In genomic region chrX:10737422-10738150, dm6 we compare ENCODE assay signal across 1 fruit fly cellular context.
TF ChIP-seq lines count a peak whose summit lies in the region.

No protein-coding gene starts in this region.

TF ChIP-seq in whole organism, embryonic, 481 proteins besides CTCF, POLR2A, EP300 and RAD21 (continued from another document and continues in another):
- TF ChIP-seq NfI (GFP tag; optimal IDR thresholded peaks at IDR 0.05; lab: Kevin White, UChicago), result peak; percentile 87
- TF ChIP-seq HmgZ (tag; optimal IDR thresholded peaks at IDR 0.05; lab: Kevin White, UChicago), result peak; percentile 83
- peak; percentile 80 for TF ChIP-seq CG30431 (GFP tag; optimal IDR thresholded peaks at IDR 0.05; lab: Kevin White, UChicago)
- peak; percentile 60 for TF ChIP-seq Bteb2 (GFP tag; optimal IDR thresholded peaks at IDR 0.05; lab: Kevin White, UChicago)
- no peak for TF ChIP-seq lbe (GFP tag; optimal IDR thresholded peaks at IDR 0.05; lab: Kevin White, UChicago)
- no peak for TF ChIP-seq dan (GFP tag; IDR thresholded peaks at IDR 0.05; lab: Robert Waterston, UW)
- TF ChIP-seq bbx (GFP tag; IDR thresholded peaks at IDR 0.05; lab: Robert Waterston, UW; ENCODE audit: partially characterized antibody), result no peak
- peak; percentile 92 for TF ChIP-seq CG18262 (tag; optimal IDR thresholded peaks at IDR 0.05; lab: Kevin White, UChicago)
- TF ChIP-seq nom (GFP tag; optimal IDR thresholded peaks at IDR 0.05; lab: Kevin White, UChicago), result no peak
- TF ChIP-seq Dad (GFP tag; optimal IDR thresholded peaks at IDR 0.05; lab: Kevin White, UChicago), result peak; percentile 91
- no peak; the same call in 1 of the 2 replicates for TF ChIP-seq Gsc (GFP tag; IDR thresholded peaks at IDR 0.05; lab: Robert Waterston, UW)
- peak; percentile 27 for TF ChIP-seq CG17912 (GFP tag; optimal IDR thresholded peaks at IDR 0.05; lab: Kevin White, UChicago)
- TF ChIP-seq CG11723 (GFP tag; optimal IDR thresholded peaks at IDR 0.05; lab: Kevin White, UChicago), result peak; percentile 65
- TF ChIP-seq knrl (GFP tag; IDR thresholded peaks at IDR 0.05; lab: Robert Waterston, UW; ENCODE audit: partially characterized antibody), result no peak
- peak; percentile 79 for TF ChIP-seq CG6254 (GFP tag; optimal IDR thresholded peaks at IDR 0.05; lab: Kevin White, UChicago)
- peak; percentile 39 for TF ChIP-seq CG4328 (GFP tag; optimal IDR thresholded peaks at IDR 0.05; lab: Kevin White, UChicago)
- TF ChIP-seq CG11560 (tag; IDR thresholded peaks at IDR 0.05; lab: Robert Waterston, UW), result peak; percentile 58; the same call in 1 of the 3 replicates
- no peak for TF ChIP-seq corto (GFP tag; optimal IDR thresholded peaks at IDR 0.05; lab: Kevin White, UChicago)
- peak; percentile 83 for TF ChIP-seq fu2 (GFP tag; optimal IDR thresholded peaks at IDR 0.05; lab: Kevin White, UChicago)
- TF ChIP-seq seq (GFP tag; IDR thresholded peaks at IDR 0.05; lab: Robert Waterston, UW), result peak; percentile 80
- TF ChIP-seq Meics (GFP tag; optimal IDR thresholded peaks at IDR 0.05; lab: Kevin White, UChicago), result peak; percentile 86
- TF ChIP-seq CG13123 (GFP tag; optimal IDR thresholded peaks at IDR 0.05; lab: Kevin White, UChicago), result peak; percentile 13
- no peak for TF ChIP-seq Kr (GFP tag; optimal IDR thresholded peaks at IDR 0.05; lab: Kevin White, UChicago)
- peak; percentile 78 for TF ChIP-seq CG6854 (GFP tag; optimal IDR thresholded peaks at IDR 0.05; lab: Kevin White, UChicago)
- peak; percentile 81 for TF ChIP-seq tx (GFP tag; optimal IDR thresholded peaks at IDR 0.05; lab: Kevin White, UChicago)
- peak; percentile 93 for TF ChIP-seq CG12071 (GFP tag; optimal IDR thresholded peaks at IDR 0.05; lab: Kevin White, UChicago)
- no peak for TF ChIP-seq CG15696 (tag; optimal IDR thresholded peaks at IDR 0.05; lab: Kevin White, UChicago)
- peak; percentile 35 for TF ChIP-seq TFAM (GFP tag; optimal IDR thresholded peaks at IDR 0.05; lab: Kevin White, UChicago)
- TF ChIP-seq CG5953 (GFP tag; IDR thresholded peaks at IDR 0.05; lab: Robert Waterston, UW), result peak; percentile 78
- TF ChIP-seq Taf1 (GFP tag; IDR thresholded peaks at IDR 0.05; lab: Robert Waterston, UW), result peak; percentile 60; the same call in 1 of the 2 replicates
- peak; percentile 85 for TF ChIP-seq lmd (GFP tag; IDR thresholded peaks at IDR 0.05; lab: Robert Waterston, UW)
- TF ChIP-seq CG12299 (tag; optimal IDR thresholded peaks at IDR 0.05; lab: Kevin White, UChicago), result peak; percentile 69
- TF ChIP-seq vvl (GFP tag; IDR thresholded peaks at IDR 0.05; lab: Robert Waterston, UW), result peak; percentile 96
- TF ChIP-seq tll (GFP tag; optimal IDR thresholded peaks at IDR 0.05; lab: Kevin White, UChicago), result no peak
- peak; percentile 81 for TF ChIP-seq nau (GFP tag; optimal IDR thresholded peaks at IDR 0.05; lab: Kevin White, UChicago)
- peak; percentile 70 for TF ChIP-seq CG9215 (GFP tag; IDR thresholded peaks at IDR 0.05; lab: Robert Waterston, UW)
- peak; percentile 88 for TF ChIP-seq CG11504 (tag; optimal IDR thresholded peaks at IDR 0.05; lab: Kevin White, UChicago)
- TF ChIP-seq pzg (GFP tag; optimal IDR thresholded peaks at IDR 0.05; lab: Kevin White, UChicago), result peak; percentile 2
- TF ChIP-seq CG3847 (GFP tag; IDR thresholded peaks at IDR 0.05; lab: Robert Waterston, UW), result peak; percentile 70
- no peak for TF ChIP-seq Sin3A (optimal IDR thresholded peaks at IDR 0.05; lab: Kevin White, UChicago)
- TF ChIP-seq CG16815 (GFP tag; optimal IDR thresholded peaks at IDR 0.05; lab: Kevin White, UChicago), result peak; percentile 67
- TF ChIP-seq NFAT (GFP tag; IDR thresholded peaks at IDR 0.05; lab: Robert Waterston, UW), result peak; percentile 60
- TF ChIP-seq Hr3 (GFP tag; optimal IDR thresholded peaks at IDR 0.05; lab: Kevin White, UChicago), result peak; percentile 79
- peak; percentile 82 for TF ChIP-seq CG6689 (GFP tag; IDR thresholded peaks at IDR 0.05; lab: Robert Waterston, UW)
- peak; percentile 48 for TF ChIP-seq CG6765 (GFP tag; optimal IDR thresholded peaks at IDR 0.05; lab: Kevin White, UChicago)
- no peak for TF ChIP-seq Opbp (GFP tag; IDR thresholded peaks at IDR 0.05; lab: Robert Waterston, UW; ENCODE audit: partially characterized antibody)
- TF ChIP-seq Sry-β (GFP tag; optimal IDR thresholded peaks at IDR 0.05; lab: Kevin White, UChicago), result peak; percentile 36
- TF ChIP-seq da (GFP tag; optimal IDR thresholded peaks at IDR 0.05; lab: Kevin White, UChicago), result peak; percentile 57
- TF ChIP-seq CG10543 (GFP tag; optimal IDR thresholded peaks at IDR 0.05; lab: Kevin White, UChicago), result peak; percentile 61
- peak; percentile 84 for TF ChIP-seq tgo (GFP tag; IDR thresholded peaks at IDR 0.05; lab: Robert Waterston, UW)
- peak; percentile 29 for TF ChIP-seq CG33557 (GFP tag; optimal IDR thresholded peaks at IDR 0.05; lab: Kevin White, UChicago)
- TF ChIP-seq eve (GFP tag; optimal IDR thresholded peaks at IDR 0.05; lab: Kevin White, UChicago), result peak in 1 of 2 experiments; percentile 97
- peak; percentile 81 for TF ChIP-seq CG4730 (GFP tag; IDR thresholded peaks at IDR 0.05; lab: Robert Waterston, UW)
- peak; percentile 30 for TF ChIP-seq CG9876 (GFP tag; optimal IDR thresholded peaks at IDR 0.05; lab: Kevin White, UChicago)
- TF ChIP-seq cato (GFP tag; optimal IDR thresholded peaks at IDR 0.05; lab: Kevin White, UChicago; ENCODE audit: borderline replicate concordance), result peak; percentile 40
- no peak for TF ChIP-seq Dll (GFP tag; IDR thresholded peaks at IDR 0.05; lab: Robert Waterston, UW; ENCODE audit: partially characterized antibody)
- TF ChIP-seq Max (GFP tag; optimal IDR thresholded peaks at IDR 0.05; lab: Kevin White, UChicago), result peak; percentile 47
- TF ChIP-seq HHEX (GFP tag; optimal IDR thresholded peaks at IDR 0.05; lab: Kevin White, UChicago), result peak; percentile 89
- peak; percentile 49 for TF ChIP-seq Sry-δ (GFP tag; optimal IDR thresholded peaks at IDR 0.05; lab: Kevin White, UChicago)
- TF ChIP-seq Six4 (GFP tag; optimal IDR thresholded peaks at IDR 0.05; lab: Kevin White, UChicago), result peak; percentile 34
- TF ChIP-seq cas (GFP tag; IDR thresholded peaks at IDR 0.05; lab: Robert Waterston, UW), result no peak
- TF ChIP-seq hb (GFP tag; IDR thresholded peaks at IDR 0.05; lab: Robert Waterston, UW; ENCODE audit: partially characterized antibody), result no peak
- peak; percentile 97 for TF ChIP-seq Ets65A (GFP tag; lab: Kevin White, UChicago)
- TF ChIP-seq gce (GFP tag; IDR thresholded peaks at IDR 0.05; lab: Robert Waterston, UW), result peak; percentile 86
- peak; percentile 82; the same call in 1 of the 2 replicates for TF ChIP-seq ranshi (GFP tag; IDR thresholded peaks at IDR 0.05; lab: Robert Waterston, UW)
- TF ChIP-seq tio (GFP tag; optimal IDR thresholded peaks at IDR 0.05; lab: Kevin White, UChicago), result no peak
- peak; percentile 61 for TF ChIP-seq B-H2 (GFP tag; optimal IDR thresholded peaks at IDR 0.05; lab: Kevin White, UChicago)
- TF ChIP-seq CG12219 (GFP tag; optimal IDR thresholded peaks at IDR 0.05; lab: Kevin White, UChicago), result peak; percentile 84
- TF ChIP-seq grn (GFP tag; optimal IDR thresholded peaks at IDR 0.05; lab: Kevin White, UChicago), result no peak
- no peak for TF ChIP-seq yki (optimal IDR thresholded peaks at IDR 0.05; lab: Kevin White, UChicago)
- peak; percentile 4 for TF ChIP-seq HmgD (GFP tag; optimal IDR thresholded peaks at IDR 0.05; lab: Kevin White, UChicago)
- peak; percentile 74 for TF ChIP-seq MTF-1 (GFP tag; optimal IDR thresholded peaks at IDR 0.05; lab: Kevin White, UChicago; ENCODE audit: borderline replicate concordance)
- TF ChIP-seq dm (GFP tag; optimal IDR thresholded peaks at IDR 0.05; lab: Kevin White, UChicago), result peak; percentile 71
- peak; percentile 88 for TF ChIP-seq CG17361 (GFP tag; IDR thresholded peaks at IDR 0.05; lab: Robert Waterston, UW)
- peak; percentile 71 for TF ChIP-seq sqz (GFP tag; optimal IDR thresholded peaks at IDR 0.05; lab: Kevin White, UChicago)
- TF ChIP-seq CG17612 (GFP tag; IDR thresholded peaks at IDR 0.05; lab: Robert Waterston, UW), result no peak
- TF ChIP-seq B-H1 (GFP tag; IDR thresholded peaks at IDR 0.05; lab: Robert Waterston, UW), result peak; percentile 81
- peak; percentile 57; the same call in 1 of the 3 replicates for TF ChIP-seq C15 (GFP tag; IDR thresholded peaks at IDR 0.05; lab: Robert Waterston, UW)
- TF ChIP-seq CG34224 (GFP tag; IDR thresholded peaks at IDR 0.05; lab: Robert Waterston, UW; ENCODE audit: partially characterized antibody), result no peak
- TF ChIP-seq CG15073 (GFP tag; optimal IDR thresholded peaks at IDR 0.05; lab: Kevin White, UChicago), result no peak
- no peak for TF ChIP-seq Dfd (GFP tag; optimal IDR thresholded peaks at IDR 0.05; lab: Kevin White, UChicago)
- peak; percentile 72 for TF ChIP-seq CG18011 (GFP tag; optimal IDR thresholded peaks at IDR 0.05; lab: Kevin White, UChicago)
- peak; percentile 80 for TF ChIP-seq CG4707 (GFP tag; optimal IDR thresholded peaks at IDR 0.05; lab: Kevin White, UChicago)
- peak; percentile 80 for TF ChIP-seq CG11695 (GFP tag; IDR thresholded peaks at IDR 0.05; lab: Robert Waterston, UW)
- peak; percentile 30 for TF ChIP-seq Hey (tag; optimal IDR thresholded peaks at IDR 0.05; lab: Kevin White, UChicago)
- TF ChIP-seq sug (tag; optimal IDR thresholded peaks at IDR 0.05; lab: Kevin White, UChicago), result peak; percentile 69
- TF ChIP-seq CG3838 (GFP tag; optimal IDR thresholded peaks at IDR 0.05; lab: Kevin White, UChicago), result peak; percentile 64
- peak; percentile 88 for TF ChIP-seq phol (tag; optimal IDR thresholded peaks at IDR 0.05; lab: Kevin White, UChicago)
- peak; percentile 83 for TF ChIP-seq CG11398 (GFP tag; optimal IDR thresholded peaks at IDR 0.05; lab: Kevin White, UChicago)
- peak; percentile 77 for TF ChIP-seq BtbVII (GFP tag; optimal IDR thresholded peaks at IDR 0.05; lab: Kevin White, UChicago)
- TF ChIP-seq CG14710 (tag; optimal IDR thresholded peaks at IDR 0.05; lab: Kevin White, UChicago), result peak; percentile 77
- TF ChIP-seq Trl (optimal IDR thresholded peaks at IDR 0.05; lab: Kevin White, UChicago), result no peak
- peak; percentile 73 for TF ChIP-seq Trl (GFP tag; optimal IDR thresholded peaks at IDR 0.05; lab: Kevin White, UChicago)
- TF ChIP-seq CG8944 (GFP tag; optimal IDR thresholded peaks at IDR 0.05; lab: Kevin White, UChicago), result peak; percentile 55
- peak; percentile 83 for TF ChIP-seq CG14667 (GFP tag; IDR thresholded peaks at IDR 0.05; lab: Robert Waterston, UW)
- no peak for TF ChIP-seq CG14860 (GFP tag; IDR thresholded peaks at IDR 0.05; lab: Robert Waterston, UW; ENCODE audit: partially characterized antibody)
- peak; percentile 71 for TF ChIP-seq Hand (GFP tag; optimal IDR thresholded peaks at IDR 0.05; lab: Kevin White, UChicago)
- TF ChIP-seq CG32772 (GFP tag; IDR thresholded peaks at IDR 0.05; lab: Robert Waterston, UW), result peak; percentile 84
- peak; percentile 72 for TF ChIP-seq dimm (GFP tag; IDR thresholded peaks at IDR 0.05; lab: Robert Waterston, UW)
- peak; percentile 74 for TF ChIP-seq CG13296 (GFP tag; optimal IDR thresholded peaks at IDR 0.05; lab: Kevin White, UChicago)
- no peak for TF ChIP-seq Dp (GFP tag; optimal IDR thresholded peaks at IDR 0.05; lab: Kevin White, UChicago)
- TF ChIP-seq CG11093 (GFP tag; IDR thresholded peaks at IDR 0.05; lab: Robert Waterston, UW), result peak; percentile 80; the same call in 2 of the 3 replicates
- TF ChIP-seq otp (GFP tag; IDR thresholded peaks at IDR 0.05; lab: Robert Waterston, UW), result peak; percentile 80
- no peak for TF ChIP-seq CG7271 (tag; optimal IDR thresholded peaks at IDR 0.05; lab: Kevin White, UChicago)
- peak; percentile 70 for TF ChIP-seq Hsf (GFP tag; optimal IDR thresholded peaks at IDR 0.05; lab: Kevin White, UChicago)
- TF ChIP-seq Oli (tag; optimal IDR thresholded peaks at IDR 0.05; lab: Kevin White, UChicago), result peak; percentile 90
- TF ChIP-seq CG4424 (GFP tag; optimal IDR thresholded peaks at IDR 0.05; lab: Kevin White, UChicago), result peak; percentile 72
- peak; percentile 76 for TF ChIP-seq lilli (GFP tag; optimal IDR thresholded peaks at IDR 0.05; lab: Kevin White, UChicago)
- peak; percentile 83 for TF ChIP-seq cwo (GFP tag; optimal IDR thresholded peaks at IDR 0.05; lab: Kevin White, UChicago)
- peak; percentile 87 for TF ChIP-seq jumu (GFP tag; optimal IDR thresholded peaks at IDR 0.05; lab: Kevin White, UChicago)
- TF ChIP-seq h (optimal IDR thresholded peaks at IDR 0.05; lab: Kevin White, UChicago), result no peak
- TF ChIP-seq Hr51 (GFP tag; optimal IDR thresholded peaks at IDR 0.05; lab: Kevin White, UChicago), result peak; percentile 71 to 87
- TF ChIP-seq CG2129 (GFP tag; IDR thresholded peaks at IDR 0.05; lab: Robert Waterston, UW; ENCODE audit: partially characterized antibody), result no peak
- TF ChIP-seq zen (tag; optimal IDR thresholded peaks at IDR 0.05; lab: Kevin White, UChicago), result peak; percentile 67
- peak; percentile 36; the same call in 1 of the 2 replicates for TF ChIP-seq CG43689 (GFP tag; IDR thresholded peaks at IDR 0.05; lab: Robert Waterston, UW)
- TF ChIP-seq esg (GFP tag; conservative IDR thresholded peaks at IDR 0.05; lab: Robert Waterston, UW), result peak; percentile 85
- TF ChIP-seq NC2β (GFP tag; optimal IDR thresholded peaks at IDR 0.05; lab: Kevin White, UChicago), result peak; percentile 58
- TF ChIP-seq CG7987 (GFP tag; optimal IDR thresholded peaks at IDR 0.05; lab: Kevin White, UChicago), result peak; percentile 69
- TF ChIP-seq chinmo (GFP tag; IDR thresholded peaks at IDR 0.05; lab: Robert Waterston, UW; ENCODE audit: partially characterized antibody), result no peak
- TF ChIP-seq NC2α (GFP tag; optimal IDR thresholded peaks at IDR 0.05; lab: Kevin White, UChicago), result peak; percentile 62
- TF ChIP-seq org-1 (GFP tag; optimal IDR thresholded peaks at IDR 0.05; lab: Kevin White, UChicago), result peak; percentile 81
- no peak for TF ChIP-seq CG9797 (GFP tag; optimal IDR thresholded peaks at IDR 0.05; lab: Kevin White, UChicago)
- TF ChIP-seq CG2120 (GFP tag; optimal IDR thresholded peaks at IDR 0.05; lab: Kevin White, UChicago), result peak; percentile 90
- TF ChIP-seq onecut (GFP tag; IDR thresholded peaks at IDR 0.05; lab: Robert Waterston, UW), result peak; percentile 77
- TF ChIP-seq sob (GFP tag; IDR thresholded peaks at IDR 0.05; lab: Robert Waterston, UW), result peak; percentile 87
- TF ChIP-seq HLH4C (GFP tag; IDR thresholded peaks at IDR 0.05; lab: Robert Waterston, UW; ENCODE audit: partially characterized antibody), result no peak
- TF ChIP-seq chif (GFP tag; optimal IDR thresholded peaks at IDR 0.05; lab: Kevin White, UChicago), result peak; percentile 69 to 74
- peak; percentile 70 for TF ChIP-seq kah (GFP tag; optimal IDR thresholded peaks at IDR 0.05; lab: Kevin White, UChicago)
- TF ChIP-seq sim (GFP tag; IDR thresholded peaks at IDR 0.05; lab: Robert Waterston, UW), result peak; percentile 41; the same call in 1 of the 2 replicates
- TF ChIP-seq CG10431 (GFP tag; optimal IDR thresholded peaks at IDR 0.05; lab: Kevin White, UChicago), result peak; percentile 45
- peak; percentile 76 for TF ChIP-seq Oaz (GFP tag; IDR thresholded peaks at IDR 0.05; lab: Robert Waterston, UW)
